Worm (Caenorhabditis elegans) whole organism, L2 larva: ENCODE results near the gene aman-1.

Experiments
- aly-2 ChIP-seq: fragments of 150-350 bp; optimal IDR thresholded peaks from 2 replicates; lab custom pipeline; 2014; ENCODE audit warnings: missing biosample characterization, missing genetic modification characterization
- sem-4 ChIP-seq: fragments of 150-350 bp; optimal IDR thresholded peaks from 2 replicates; lab custom pipeline; 2014; ENCODE audit warnings: missing biosample characterization, missing genetic modification reagents, missing genetic modification characterization

DNA sequence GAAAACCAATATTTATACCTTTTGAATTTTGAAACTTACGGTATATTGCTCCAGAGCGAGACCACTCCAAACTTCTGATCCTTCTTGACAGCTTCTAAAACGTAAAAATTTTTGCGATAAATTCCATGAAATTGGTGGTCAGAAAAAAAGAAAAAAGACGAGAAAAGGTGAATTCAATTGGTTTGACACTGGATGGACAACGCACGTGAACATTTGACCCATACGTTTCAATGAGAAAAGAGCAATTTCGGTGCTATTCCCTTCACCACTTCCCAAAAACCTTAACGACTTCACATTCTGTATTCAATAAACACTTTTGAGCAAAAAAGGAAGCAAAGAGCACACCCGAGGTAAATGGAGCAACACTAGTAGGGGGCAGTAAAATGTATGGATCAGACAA, 5.5 kb upstream of the aman-1 start, which contains the start of gene acc-3:
- no peak for TF ChIP-seq sem-4 (tag; lab: Kevin White, UChicago)
- TF ChIP-seq aly-2 (tag; lab: Kevin White, UChicago): no peak
